Worm (Caenorhabditis elegans): ENCODE results near the gene npr-5.
A peak's percentile ranks its signal among the peaks of the same experiment; 100 is the strongest.
"Not testable (repeated sequence)": the region's sequence is repeated elsewhere in the genome, so short reads cannot be mapped to it uniquely, and the experiment has no call there.

Gene npr-5

ce11 chrV:265062-265963, 16.2 kb downstream of the npr-5 start:
- TF ChIP-seq ttx-3 (tag; optimal IDR thresholded peaks at IDR 0.05) (peak; percentile 67), zip-5 (tag; optimal IDR thresholded peaks at IDR 0.05) (peak; percentile 69), ceh-24 (tag; optimal IDR thresholded peaks at IDR 0.05) (peak; percentile 90), ceh-48 (tag; optimal IDR thresholded peaks at IDR 0.05) (peak; percentile 92), npax-4 (tag; optimal IDR thresholded peaks at IDR 0.05) (peak; percentile 93), unc-3 (tag; optimal IDR thresholded peaks at IDR 0.05) (peak; percentile 93), K02D7.2 (tag; optimal IDR thresholded peaks at IDR 0.05) (peak; percentile 97), pat-9 (tag; optimal IDR thresholded peaks at IDR 0.05) (peak; percentile 69), gmeb-2 (tag; optimal IDR thresholded peaks at IDR 0.05) (peak; percentile 85), unc-86 (tag; optimal IDR thresholded peaks at IDR 0.05) (peak; percentile 72), hlh-15 (tag; optimal IDR thresholded peaks at IDR 0.05) (peak; percentile 75), elt-2 (tag; optimal IDR thresholded peaks at IDR 0.05) (peak; percentile 31), nhr-11 (tag; optimal IDR thresholded peaks at IDR 0.05) (peak; percentile 59), ztf-16 (tag; optimal IDR thresholded peaks at IDR 0.05) (peak; percentile 77)
- TF ChIP-seq unc-3 (GFP tag; conservative IDR thresholded peaks at IDR 0.05): not testable (repeated sequence)

- TF ChIP-seq che-1 (tag; optimal IDR thresholded peaks at IDR 0.05) (no peak), ceh-6 (GFP tag; optimal IDR thresholded peaks at IDR 0.05) (no peak), odd-2 (tag; optimal IDR thresholded peaks at IDR 0.05) (no peak), madf-2 (tag; optimal IDR thresholded peaks at IDR 0.05) (no peak), Y22D7AL.16 (tag; optimal IDR thresholded peaks at IDR 0.05) (no peak), ttx-3 (tag; optimal IDR thresholded peaks at IDR 0.05) (no peak), ceh-14 (tag; optimal IDR thresholded peaks at IDR 0.05) (no peak), dve-1 (tag; optimal IDR thresholded peaks at IDR 0.05) (no peak), tbx-2 (tag; optimal IDR thresholded peaks at IDR 0.05) (no peak), fkh-6 (tag; optimal IDR thresholded peaks at IDR 0.05) (no peak), ceh-31 (tag; optimal IDR thresholded peaks at IDR 0.05) (no peak)
These were observed 21.2 kb downstream of the npr-5 start for ce11 chrV:260334-260733.

- TF ChIP-seq nfya-1 (tag; optimal IDR thresholded peaks at IDR 0.05) (no peak), hlh-13 (GFP tag; optimal IDR thresholded peaks at IDR 0.05) (no peak), fax-1 (tag; optimal IDR thresholded peaks at IDR 0.05) (no peak), pqm-1 (tag; optimal IDR thresholded peaks at IDR 0.05) (no peak)
These were observed 22.8 kb downstream of the npr-5 start, which contains the start of gene nhr-204 for ce11 chrV:258730-259129. Gene nhr-204, minus strand, starts transcription at chrV:258830.

ce11 chrV:254591-254990, 26.9 kb downstream of the npr-5 start, which contains the start of gene str-121:
Gene str-121, minus strand, starts transcription at chrV:254691.
- TF ChIP-seq ztf-16 (tag; optimal IDR thresholded peaks at IDR 0.05) (no peak), F13H6.1 (tag; optimal IDR thresholded peaks at IDR 0.05) (no peak)

ce11 chrV:251652-252051, 29.9 kb downstream of the npr-5 start, which contains the start of gene oac-39:
Gene oac-39, minus strand, starts transcription at chrV:251752.
- no peak for TF ChIP-seq pag-3 (tag; optimal IDR thresholded peaks at IDR 0.05; ENCODE audit: borderline replicate concordance)
- no peak for TF ChIP-seq hlh-8 (tag; optimal IDR thresholded peaks at IDR 0.05)
- TF ChIP-seq hlh-30 (tag; optimal IDR thresholded peaks at IDR 0.05; ENCODE audit: insufficient read depth): no peak
- TF ChIP-seq rnt-1 (tag; optimal IDR thresholded peaks at IDR 0.05): no peak
- TF ChIP-seq eyg-1 (tag; optimal IDR thresholded peaks at IDR 0.05): no peak
- no peak for TF ChIP-seq nfya-1 (tag; optimal IDR thresholded peaks at IDR 0.05)
- TF ChIP-seq ceh-19 (GFP tag; optimal IDR thresholded peaks at IDR 0.05): no peak
- no peak for TF ChIP-seq ceh-9 (tag; optimal IDR thresholded peaks at IDR 0.05)
- TF ChIP-seq sox-4 (tag; optimal IDR thresholded peaks at IDR 0.05): no peak
- TF ChIP-seq unc-55 (GFP tag; optimal IDR thresholded peaks at IDR 0.05): no peak
- TF ChIP-seq unc-3 (GFP tag; conservative IDR thresholded peaks at IDR 0.05): no peak
- no peak for TF ChIP-seq unc-3 (tag; optimal IDR thresholded peaks at IDR 0.05)
- TF ChIP-seq ttx-3 (tag; optimal IDR thresholded peaks at IDR 0.05): no peak
- TF ChIP-seq madf-2 (tag; optimal IDR thresholded peaks at IDR 0.05): no peak
- TF ChIP-seq hlh-15 (tag; optimal IDR thresholded peaks at IDR 0.05): no peak
- no peak for TF ChIP-seq hlh-6 (tag; optimal IDR thresholded peaks at IDR 0.05)
- no peak for TF ChIP-seq ets-4 (tag; optimal IDR thresholded peaks at IDR 0.05)
